Fruit fly (Drosophila melanogaster) whole organism, embryonic: ENCODE results near the gene Helz.

ENCODE experiments used
- CG10979 ChIP-seq: fragments of 200-800 bp; sonication (Bioruptor generic); optimal IDR thresholded peaks from 2 replicates; lab custom pipeline; 2018; ENCODE audit warnings: missing biosample characterization, mild to moderate bottlenecking, missing genetic modification characterization, moderate library complexity
- CG11696 ChIP-seq: fragments of 200-800 bp; sonication (Bioruptor generic); IDR thresholded peaks from 2 replicates; pipeline ENCODE4 v1.3.6; 2022; ENCODE audit warnings: missing biosample characterization, missing genetic modification characterization
- CG12219 ChIP-seq: fragments of 200-800 bp; sonication (Bioruptor generic); optimal IDR thresholded peaks from 3 replicates; lab custom pipeline; 2018; ENCODE audit warnings: missing biosample characterization, mild to moderate bottlenecking, missing genetic modification characterization
- CG13296 ChIP-seq: fragments of 200-800 bp; sonication (Bioruptor generic); optimal IDR thresholded peaks from 3 replicates; lab custom pipeline; 2018; ENCODE audit warnings: missing biosample characterization, mild to moderate bottlenecking, missing genetic modification characterization
- CG14667 ChIP-seq: fragments of 200-800 bp; sonication (Bioruptor generic); IDR thresholded peaks from 2 replicates; pipeline ENCODE4 v1.3.6; 2022; ENCODE audit warnings: missing biosample characterization, missing genetic modification characterization
- CG16863 ChIP-seq: fragments of 200-800 bp; sonication (Bioruptor generic); optimal IDR thresholded peaks from 3 replicates; lab custom pipeline; 2016; ENCODE audit warnings: missing biosample characterization, missing genetic modification characterization
- CG17359 ChIP-seq: fragments of 200-800 bp; sonication (Bioruptor generic); optimal IDR thresholded peaks from 3 replicates; lab custom pipeline; 2018; ENCODE audit warnings: missing biosample characterization, mild to moderate bottlenecking, missing genetic modification characterization, moderate library complexity
- CG18599 ChIP-seq: fragments of 200-800 bp; sonication (Bioruptor generic); optimal IDR thresholded peaks from 3 replicates; lab custom pipeline; 2017; ENCODE audit warnings: missing biosample characterization, missing genetic modification characterization, mild to moderate bottlenecking, moderate library complexity, missing genetic modification reagents
- CG30403 ChIP-seq: fragments of 200-800 bp; sonication (Bioruptor generic); optimal IDR thresholded peaks from 3 replicates; lab custom pipeline; 2016; ENCODE audit warnings: missing biosample characterization, missing genetic modification characterization
- CG33213 ChIP-seq: fragments of 200-800 bp; sonication (Bioruptor generic); optimal IDR thresholded peaks from 3 replicates; lab custom pipeline; 2016; ENCODE audit warnings: missing biosample characterization, missing genetic modification characterization
- CG4730 ChIP-seq: fragments of 200-800 bp; sonication (Bioruptor generic); IDR thresholded peaks from 2 replicates; pipeline ENCODE4 v1.3.6; 2022; ENCODE audit warnings: missing biosample characterization, missing genetic modification characterization
- CG7786 ChIP-seq: fragments of 200-800 bp; sonication (Bioruptor generic); optimal IDR thresholded peaks from 2 replicates; lab custom pipeline; 2016; ENCODE audit warnings: missing biosample characterization, missing genetic modification characterization
- CHES-1-like ChIP-seq: fragments of 200-800 bp; sonication (Bioruptor generic); optimal IDR thresholded peaks from 2 replicates; lab custom pipeline; 2016; ENCODE audit warnings: missing biosample characterization, missing genetic modification characterization
- CTCF ChIP-seq: fragments of 200-800 bp; sonication (Bioruptor generic); optimal IDR thresholded peaks from 2 replicates; lab custom pipeline; 2017; ENCODE audit warnings: missing biosample characterization, mild to moderate bottlenecking, missing genetic modification characterization, moderate library complexity
- CrebB ChIP-seq: fragments of 200-800 bp; sonication (Bioruptor generic); optimal IDR thresholded peaks from 3 replicates; lab custom pipeline; 2018; ENCODE audit warnings: missing biosample characterization, mild to moderate bottlenecking, missing genetic modification characterization
- Dad ChIP-seq: fragments of 200-800 bp; sonication (Bioruptor generic); optimal IDR thresholded peaks from 3 replicates; lab custom pipeline; 2016; ENCODE audit warnings: missing biosample characterization, missing genetic modification characterization
- Dfd ChIP-seq, 2 experiments: fragments of >200 bp; optimal IDR thresholded peaks; 2 replicates each; lab custom pipeline; 2017; ENCODE audit warnings: missing biosample characterization in 2 of 2, missing genetic modification characterization in 2 of 2
- Ets65A ChIP-seq: fragments of 200-800 bp; sonication (Bioruptor generic); peaks from one replicate; lab custom pipeline; 2016; ENCODE audit warnings: missing biosample characterization, missing genetic modification characterization
- Ets97D ChIP-seq: fragments of 200-800 bp; sonication (Bioruptor generic); optimal IDR thresholded peaks from 3 replicates; lab custom pipeline; 2016; ENCODE audit warnings: missing biosample characterization, missing genetic modification characterization
- Gsc ChIP-seq: fragments of 200-800 bp; sonication (Bioruptor generic); IDR thresholded peaks from 2 replicates; pipeline ENCODE4 v1.3.6; 2022; ENCODE audit warnings: missing biosample characterization, missing genetic modification characterization
- HLH3B ChIP-seq: fragments of 200-800 bp; sonication (Bioruptor generic); IDR thresholded peaks from 2 replicates; pipeline ENCODE4 v1.3.6; 2022; ENCODE audit warnings: missing biosample characterization, missing genetic modification characterization
- Hr3 ChIP-seq: fragments of 200-800 bp; sonication (Bioruptor generic); optimal IDR thresholded peaks from 3 replicates; lab custom pipeline; 2016; ENCODE audit warnings: missing biosample characterization, missing genetic modification characterization
- Lim3 ChIP-seq: fragments of 200-800 bp; sonication (Bioruptor generic); IDR thresholded peaks from 2 replicates; pipeline ENCODE4 v1.3.6; 2022; ENCODE audit warnings: missing biosample characterization, missing genetic modification characterization
- NC2β ChIP-seq: fragments of 200-800 bp; sonication (Bioruptor generic); optimal IDR thresholded peaks from 2 replicates; lab custom pipeline; 2016; ENCODE audit warnings: missing biosample characterization, missing genetic modification characterization
- Nf-YA ChIP-seq: fragments of 200-800 bp; sonication (Bioruptor generic); IDR thresholded peaks from 2 replicates; pipeline ENCODE4 v1.3.6; 2022; ENCODE audit warnings: missing biosample characterization, missing genetic modification characterization
- Nf-YB ChIP-seq: fragments of 200-800 bp; sonication (Bioruptor generic); optimal IDR thresholded peaks from 3 replicates; lab custom pipeline; 2019; ENCODE audit warnings: missing biosample characterization, mild to moderate bottlenecking, missing genetic modification characterization, moderate library complexity
- Pdp1 ChIP-seq, 2 experiments: fragments of 200-800 bp; sonication (Bioruptor generic); optimal IDR thresholded peaks; 3 replicates each; lab custom pipeline; 2016; ENCODE audit warnings: missing biosample characterization in 2 of 2, missing genetic modification characterization in 2 of 2, mild to moderate bottlenecking in 1 of 2, moderate library complexity in 1 of 2
- Sin3A ChIP-seq: fragments of >200 bp; optimal IDR thresholded peaks from 2 replicates; lab custom pipeline; 2018
- Six4 ChIP-seq: fragments of 200-800 bp; sonication (Bioruptor generic); optimal IDR thresholded peaks from 2 replicates; lab custom pipeline; 2016; ENCODE audit warnings: missing biosample characterization, missing genetic modification characterization
- bigmax ChIP-seq: fragments of 200-800 bp; sonication (Bioruptor generic); optimal IDR thresholded peaks from 2 replicates; lab custom pipeline; 2018; ENCODE audit warnings: missing biosample characterization, mild to moderate bottlenecking, missing genetic modification characterization
- bowl ChIP-seq: fragments of 200-800 bp; sonication (Bioruptor generic); IDR thresholded peaks from 2 replicates; pipeline ENCODE4 v1.3.6; 2022; ENCODE audit warnings: missing biosample characterization, missing genetic modification characterization
- cad ChIP-seq: fragments of >200 bp; optimal IDR thresholded peaks from 2 replicates; lab custom pipeline; 2017; ENCODE audit warnings: missing biosample characterization, missing genetic modification characterization
- danr ChIP-seq: fragments of 200-800 bp; sonication (Bioruptor generic); IDR thresholded peaks from 2 replicates; pipeline ENCODE4 v1.3.6; 2022; ENCODE audit warnings: missing biosample characterization, missing genetic modification characterization
- dm ChIP-seq: fragments of 200-800 bp; sonication (Bioruptor generic); optimal IDR thresholded peaks from 3 replicates; lab custom pipeline; 2016; ENCODE audit warnings: missing biosample characterization, missing genetic modification characterization
- dmrt11E ChIP-seq: fragments of 200-800 bp; sonication (Bioruptor generic); optimal IDR thresholded peaks from 3 replicates; lab custom pipeline; 2018; ENCODE audit warnings: missing biosample characterization, mild to moderate bottlenecking, missing genetic modification characterization, moderate library complexity
- exex ChIP-seq: fragments of 200-800 bp; sonication (Bioruptor generic); optimal IDR thresholded peaks from 4 replicates; lab custom pipeline; 2018; ENCODE audit warnings: missing biosample characterization, mild to moderate bottlenecking, missing genetic modification characterization, moderate library complexity
- fru ChIP-seq: fragments of >200 bp; optimal IDR thresholded peaks from 2 replicates; lab custom pipeline; 2017
- gce ChIP-seq: fragments of 200-800 bp; sonication (Bioruptor generic); IDR thresholded peaks from 3 replicates; pipeline ENCODE4 v1.3.6; 2022; ENCODE audit warnings: missing biosample characterization, missing genetic modification characterization
- gcm ChIP-seq: fragments of 200-800 bp; sonication (Bioruptor generic); optimal IDR thresholded peaks from 2 replicates; lab custom pipeline; 2019; ENCODE audit warnings: missing biosample characterization, mild to moderate bottlenecking, missing genetic modification characterization, moderate library complexity
- grn ChIP-seq: fragments of 200-800 bp; sonication (Bioruptor generic); optimal IDR thresholded peaks from 3 replicates; lab custom pipeline; 2017; ENCODE audit warnings: missing biosample characterization, missing genetic modification characterization
- gsb-n ChIP-seq: fragments of 200-800 bp; sonication (Bioruptor generic); optimal IDR thresholded peaks from 3 replicates; lab custom pipeline; 2018; ENCODE audit warnings: missing biosample characterization, mild to moderate bottlenecking, missing genetic modification characterization
- her ChIP-seq: fragments of 200-800 bp; sonication (Bioruptor generic); optimal IDR thresholded peaks from 2 replicates; lab custom pipeline; 2016; ENCODE audit warnings: missing biosample characterization, missing genetic modification characterization
- klu ChIP-seq: fragments of 200-800 bp; sonication (Bioruptor generic); IDR thresholded peaks from 2 replicates; pipeline ENCODE4 v1.3.6; 2022; ENCODE audit warnings: missing biosample characterization, missing genetic modification characterization
- luna ChIP-seq: fragments of 200-800 bp; sonication (Bioruptor generic); optimal IDR thresholded peaks from 2 replicates; lab custom pipeline; 2016; ENCODE audit warnings: missing biosample characterization, missing genetic modification characterization
- odd ChIP-seq: fragments of 200-800 bp; sonication (Bioruptor generic); optimal IDR thresholded peaks from 2 replicates; lab custom pipeline; 2017; ENCODE audit warnings: missing biosample characterization, mild to moderate bottlenecking, missing genetic modification characterization
- pfk ChIP-seq: fragments of 200-800 bp; sonication (Bioruptor generic); optimal IDR thresholded peaks from 2 replicates; lab custom pipeline; 2018; ENCODE audit warnings: missing biosample characterization, mild to moderate bottlenecking, missing genetic modification characterization, moderate library complexity
- phol ChIP-seq: fragments of 200-800 bp; sonication (Bioruptor generic); optimal IDR thresholded peaks from 3 replicates; lab custom pipeline; 2018; ENCODE audit warnings: missing biosample characterization, mild to moderate bottlenecking, missing genetic modification characterization, moderate library complexity
- pnt ChIP-seq: fragments of 200-800 bp; sonication (Bioruptor generic); optimal IDR thresholded peaks from 3 replicates; lab custom pipeline; 2016; ENCODE audit warnings: missing biosample characterization, missing genetic modification characterization
- prd ChIP-seq, 3 experiments: fragments of >200 bp in 2 of 3; fragments of 200-800 bp in 1 of 3; sonication (Bioruptor generic) in 1 of 3; optimal IDR thresholded peaks in 2 of 3; IDR thresholded peaks in 1 of 3; 2 replicates in 2 of 3; 3 replicates in 1 of 3; pipeline versions ENCODE4 v1.3.6 to Lab custom; 2017 to 2022; ENCODE audit warnings: missing biosample characterization in 1 of 3, missing genetic modification characterization in 1 of 3
- tx ChIP-seq: fragments of 200-800 bp; sonication (Bioruptor generic); optimal IDR thresholded peaks from 2 replicates; lab custom pipeline; 2016; ENCODE audit warnings: missing biosample characterization, missing genetic modification characterization
- vfl ChIP-seq: fragments of 200-800 bp; sonication (Bioruptor generic); optimal IDR thresholded peaks from 2 replicates; lab custom pipeline; 2016; ENCODE audit warnings: missing biosample characterization, missing genetic modification characterization

Helz gene

DNA sequence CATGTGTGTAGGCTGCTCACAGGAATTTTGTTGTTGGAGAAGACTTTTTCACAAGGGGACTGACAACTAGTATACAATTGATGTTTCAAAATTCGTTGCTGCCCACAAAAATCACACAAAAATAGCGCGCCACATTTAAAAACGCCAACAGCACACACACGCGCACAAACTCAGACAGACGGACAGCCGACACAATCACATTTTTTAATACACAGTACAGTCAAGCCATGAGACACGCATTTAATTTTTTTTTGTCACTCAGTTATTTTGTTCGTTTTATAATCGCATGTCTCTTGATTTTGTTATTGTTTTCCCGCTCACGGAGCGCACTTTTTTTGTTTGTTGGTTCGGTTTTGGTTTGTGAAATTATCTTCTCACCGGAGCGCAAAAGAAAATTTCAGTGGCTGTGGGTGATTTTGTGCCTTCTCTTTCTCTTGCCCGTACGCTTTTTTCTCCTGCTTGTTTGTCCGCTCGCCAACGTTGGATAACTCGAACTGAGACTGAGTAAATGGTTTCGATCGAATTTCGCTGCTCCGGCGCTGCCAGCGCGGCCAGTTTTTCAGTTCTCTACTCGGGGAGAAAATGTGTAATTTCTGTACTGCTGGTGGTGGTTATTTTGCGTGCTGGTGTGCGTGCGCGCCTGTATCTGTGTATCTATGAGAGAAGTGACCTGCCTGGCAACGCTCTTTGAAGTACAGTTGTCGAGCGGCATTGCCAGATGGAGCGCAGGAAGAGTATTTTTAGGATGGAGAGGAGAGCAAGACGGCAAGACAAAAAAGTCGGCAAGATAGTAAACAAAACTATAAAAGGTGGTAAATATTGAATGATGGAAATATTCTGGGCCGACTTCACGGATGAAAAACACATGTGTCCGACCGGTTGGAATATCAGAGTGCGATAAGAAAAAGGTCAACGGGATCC, 32.0 kb upstream of the Helz start, which contains the start of gene CG42507 (continued):
- TF ChIP-seq bowl (GFP tag; lab: Robert Waterston, UW): no peak
- no peak for TF ChIP-seq prd (optimal IDR thresholded peaks at IDR 0.05; lab: Kevin White, UChicago)
- no peak for TF ChIP-seq prd (GFP tag; IDR thresholded peaks at IDR 0.05; lab: Robert Waterston, UW)
- no peak for TF ChIP-seq cad (GFP tag; lab: Kevin White, UChicago)
- TF ChIP-seq Pdp1 (GFP tag; optimal IDR thresholded peaks at IDR 0.05; lab: Kevin White, UChicago): peak in 1 of 2 experiments; percentile 90
- no peak for TF ChIP-seq CG30403 (GFP tag; lab: Kevin White, UChicago)
- TF ChIP-seq CG10979 (tag; lab: Kevin White, UChicago): no peak
- TF ChIP-seq HLH3B (GFP tag; lab: Robert Waterston, UW): peak; percentile 23; the same call in 1 of the 2 replicates
- no peak for TF ChIP-seq Gsc
- no peak for TF ChIP-seq CG33213 (GFP tag; lab: Kevin White, UChicago)
- no peak; the same call in 2 of the 3 replicates for TF ChIP-seq gce
- TF ChIP-seq CG17359 (tag; lab: Kevin White, UChicago): peak; percentile 14
- TF ChIP-seq Nf-YA: 0 out of 2 replicates have a peak, but pooled peaks have one; percentile 20
- TF ChIP-seq exex (tag; lab: Kevin White, UChicago): peak; percentile 43
- no peak for TF ChIP-seq Dfd (GFP tag; optimal IDR thresholded peaks at IDR 0.05; lab: Kevin White, UChicago)
- TF ChIP-seq CG4730 (GFP tag; lab: Robert Waterston, UW): no peak
- no peak for TF ChIP-seq CTCF (GFP tag; lab: Kevin White, UChicago)
- TF ChIP-seq luna (GFP tag; lab: Kevin White, UChicago): no peak
- peak; percentile 77 for TF ChIP-seq CG13296 (GFP tag; lab: Kevin White, UChicago)
- TF ChIP-seq CG14667 (GFP tag; lab: Robert Waterston, UW): no peak
- no peak for TF ChIP-seq klu
- no peak for TF ChIP-seq gsb-n
- TF ChIP-seq Lim3 (GFP tag; lab: Robert Waterston, UW): no peak
- TF ChIP-seq CrebB (tag; lab: Kevin White, UChicago): peak; percentile 76
- no peak for TF ChIP-seq dmrt11E (tag; lab: Kevin White, UChicago)
- peak; percentile 24 for TF ChIP-seq odd
- TF ChIP-seq Six4 (GFP tag; lab: Kevin White, UChicago): no peak
- peak; percentile 3 for TF ChIP-seq her
- TF ChIP-seq Nf-YB (GFP tag; lab: Kevin White, UChicago): peak; percentile 5
- peak; percentile 53 for TF ChIP-seq CG12219 (GFP tag; lab: Kevin White, UChicago)
- TF ChIP-seq tx: no peak
- TF ChIP-seq NC2β: no peak
- peak; percentile 56 for TF ChIP-seq grn (GFP tag; lab: Kevin White, UChicago)
- TF ChIP-seq CHES-1-like (GFP tag; lab: Kevin White, UChicago): peak; percentile 44
- TF ChIP-seq Dad (GFP tag; lab: Kevin White, UChicago): no peak
- TF ChIP-seq Hr3: no peak
- TF ChIP-seq pnt (GFP tag; lab: Kevin White, UChicago): peak; percentile 13
- TF ChIP-seq gcm (GFP tag; lab: Kevin White, UChicago): peak; percentile 62
- no peak for TF ChIP-seq fru (lab: Kevin White, UChicago)
- TF ChIP-seq CG11696: peak; percentile 48; the same call in 1 of the 2 replicates
- TF ChIP-seq vfl (GFP tag; lab: Kevin White, UChicago): no peak
- TF ChIP-seq Sin3A: no peak
- peak; percentile 66 for TF ChIP-seq CG18599
- no peak for TF ChIP-seq CG16863 (GFP tag; lab: Kevin White, UChicago)
- peak; percentile 65 for TF ChIP-seq pfk
- no peak for TF ChIP-seq CG7786
- TF ChIP-seq bigmax (GFP tag; lab: Kevin White, UChicago): peak; percentile 64
- TF ChIP-seq phol (tag; lab: Kevin White, UChicago): no peak
- no peak for TF ChIP-seq danr
- TF ChIP-seq dm (GFP tag; lab: Kevin White, UChicago): peak; percentile 33
- no peak for TF ChIP-seq Ets97D (GFP tag; lab: Kevin White, UChicago)
- no peak for TF ChIP-seq Ets65A
